Worm (Caenorhabditis elegans) whole organism, L4 larva: ENCODE data around the gene ugt-17.

ENCODE experiments used
- ceh-28 ChIP-seq: fragments of 150-350 bp; optimal IDR thresholded peaks from 2 replicates; lab custom pipeline; 2014; ENCODE audit warnings: missing biosample characterization, missing genetic modification reagents, missing genetic modification characterization
- lin-39 ChIP-seq: fragments of 150-350 bp; optimal IDR thresholded peaks from 2 replicates; lab custom pipeline; 2014; ENCODE audit warnings: missing biosample characterization, missing genetic modification reagents, missing genetic modification characterization
- lir-3 ChIP-seq: sonication (generic microtip); optimal IDR thresholded peaks from 2 replicates; lab custom pipeline; 2016; ENCODE audit warnings: mild to moderate bottlenecking, missing genetic modification characterization, missing compliant biosample characterization
- mdt-29 ChIP-seq: fragments of 200-800 bp; sonication (Bioruptor generic); IDR thresholded peaks from 2 replicates; pipeline ENCODE4 v1.3.6; 2022; ENCODE audit warnings: missing genetic modification reagents, missing genetic modification characterization, missing compliant biosample characterization
- nhr-237 ChIP-seq: sonication (generic microtip); optimal IDR thresholded peaks from 2 replicates; lab custom pipeline; 2017; ENCODE audit warnings: missing biosample characterization, missing genetic modification characterization
- pha-4 ChIP-seq, 2 experiments: fragments of 150-350 bp in 1 of 2; fragments of 200-800 bp in 1 of 2; sonication (Bioruptor generic) in 1 of 2; IDR thresholded peaks in 1 of 2; optimal IDR thresholded peaks in 1 of 2; 2 replicates each; pipeline versions ENCODE4 v1.3.6 to Lab custom; 2014 to 2022; ENCODE audit warnings: missing genetic modification characterization in 2 of 2, missing genetic modification reagents in 2 of 2, missing biosample characterization in 1 of 2, missing compliant biosample characterization in 1 of 2

- TF ChIP-seq lin-39 (tag; lab: Kevin White, UChicago): no peak
- no peak for TF ChIP-seq pha-4 (GFP tag; IDR thresholded peaks at IDR 0.05; lab: Robert Waterston, UW)
- no peak for TF ChIP-seq pha-4 (tag; optimal IDR thresholded peaks at IDR 0.05; lab: Kevin White, UChicago)
- TF ChIP-seq mdt-29 (GFP tag; lab: Robert Waterston, UW): no peak
- no peak for TF ChIP-seq ceh-28 (tag; lab: Kevin White, UChicago)
- TF ChIP-seq lir-3 (tag; lab: Kevin White, UChicago): no peak
- no peak for TF ChIP-seq nhr-237
Observed at ce11 chrV:10133277-10133676, 28.5 kb upstream of the ugt-17 start.
